Fruit fly (Drosophila melanogaster) whole organism, embryonic: ENCODE results near the gene CG5225.

ENCODE experiments used
- CG12299 ChIP-seq: fragments of 200-800 bp; sonication (Bioruptor generic); optimal IDR thresholded peaks from 2 replicates; lab custom pipeline; 2018; ENCODE audit warnings: missing biosample characterization, mild to moderate bottlenecking, missing genetic modification characterization
- CG17361 ChIP-seq: fragments of 200-800 bp; sonication (Bioruptor generic); IDR thresholded peaks from 3 replicates; pipeline ENCODE4 v1.3.6; 2022; ENCODE audit warnings: missing biosample characterization, missing genetic modification characterization
- CG17912 ChIP-seq: fragments of 200-800 bp; sonication (Bioruptor generic); optimal IDR thresholded peaks from 2 replicates; lab custom pipeline; 2018; ENCODE audit warnings: missing biosample characterization, mild to moderate bottlenecking, missing genetic modification characterization
- CG2202 ChIP-seq: fragments of 200-800 bp; sonication (Bioruptor generic); optimal IDR thresholded peaks from 2 replicates; lab custom pipeline; 2018; ENCODE audit warnings: missing biosample characterization, mild to moderate bottlenecking, missing genetic modification characterization
- CG31365 ChIP-seq: fragments of 200-800 bp; sonication (Bioruptor generic); optimal IDR thresholded peaks from 2 replicates; lab custom pipeline; 2018; ENCODE audit warnings: missing biosample characterization, mild to moderate bottlenecking, missing genetic modification characterization
- CG31388 ChIP-seq: fragments of 200-800 bp; sonication (Bioruptor generic); optimal IDR thresholded peaks from 2 replicates; lab custom pipeline; 2016; ENCODE audit warnings: missing biosample characterization, missing genetic modification characterization
- CG32532 ChIP-seq: fragments of 200-800 bp; sonication (Bioruptor generic); IDR thresholded peaks from 2 replicates; pipeline ENCODE4 v1.3.6; 2022; ENCODE audit warnings: missing biosample characterization, missing genetic modification characterization
- CG33213 ChIP-seq: fragments of 200-800 bp; sonication (Bioruptor generic); optimal IDR thresholded peaks from 3 replicates; lab custom pipeline; 2016; ENCODE audit warnings: missing biosample characterization, missing genetic modification characterization
- CG3847 ChIP-seq: fragments of 200-800 bp; sonication (Bioruptor generic); IDR thresholded peaks from 2 replicates; pipeline ENCODE4 v1.3.6; 2022; ENCODE audit warnings: missing biosample characterization, missing genetic modification characterization
- CG3995 ChIP-seq: fragments of 200-800 bp; sonication (Bioruptor generic); optimal IDR thresholded peaks from 3 replicates; lab custom pipeline; 2016; ENCODE audit warnings: missing biosample characterization, missing genetic modification characterization
- CG5180 ChIP-seq: fragments of 200-800 bp; sonication (Bioruptor generic); optimal IDR thresholded peaks from 3 replicates; lab custom pipeline; 2017; ENCODE audit warnings: missing biosample characterization, missing genetic modification characterization, mild to moderate bottlenecking, moderate library complexity, missing genetic modification reagents
- CG7357 ChIP-seq: fragments of 200-800 bp; sonication (Bioruptor generic); IDR thresholded peaks from 3 replicates; pipeline ENCODE4 v1.3.6; 2022; ENCODE audit warnings: missing biosample characterization, missing genetic modification characterization
- CG9437 ChIP-seq: fragments of 200-800 bp; sonication (Bioruptor generic); optimal IDR thresholded peaks from 2 replicates; lab custom pipeline; 2018; ENCODE audit warnings: missing biosample characterization, mild to moderate bottlenecking, missing genetic modification characterization
- CrebB ChIP-seq: fragments of 200-800 bp; sonication (Bioruptor generic); optimal IDR thresholded peaks from 3 replicates; lab custom pipeline; 2018; ENCODE audit warnings: missing biosample characterization, mild to moderate bottlenecking, missing genetic modification characterization
- D ChIP-seq, 2 experiments: fragments of 200-800 bp in 1 of 2; fragments of >200 bp in 1 of 2; sonication (Bioruptor generic) in 1 of 2; optimal IDR thresholded peaks; 2 replicates in 1 of 2; 3 replicates in 1 of 2; lab custom pipeline; 2017; ENCODE audit warnings: mild to moderate bottlenecking in 1 of 2, missing biosample characterization in 1 of 2, missing genetic modification characterization in 1 of 2, missing genetic modification reagents in 1 of 2
- Fer3 ChIP-seq: fragments of 200-800 bp; sonication (Bioruptor generic); optimal IDR thresholded peaks from 2 replicates; lab custom pipeline; 2018; ENCODE audit warnings: missing biosample characterization, mild to moderate bottlenecking, missing genetic modification characterization, moderate library complexity
- HLH3B ChIP-seq: fragments of 200-800 bp; sonication (Bioruptor generic); IDR thresholded peaks from 2 replicates; pipeline ENCODE4 v1.3.6; 2022; ENCODE audit warnings: missing biosample characterization, missing genetic modification characterization
- HLH4C ChIP-seq: fragments of 200-800 bp; sonication (Bioruptor generic); IDR thresholded peaks from 3 replicates; pipeline ENCODE4 v1.3.6; 2022; ENCODE audit warnings: missing biosample characterization, missing genetic modification characterization; ENCODE audit not compliant: partially characterized antibody
- Hr39 ChIP-seq: fragments of >200 bp; optimal IDR thresholded peaks from 2 replicates; lab custom pipeline; 2017
- MESR4 ChIP-seq: fragments of 200-800 bp; sonication (Bioruptor generic); optimal IDR thresholded peaks from 2 replicates; lab custom pipeline; 2018; ENCODE audit warnings: missing biosample characterization, mild to moderate bottlenecking, missing genetic modification characterization, moderate library complexity
- Max ChIP-seq: fragments of 200-800 bp; sonication (Bioruptor generic); optimal IDR thresholded peaks from 2 replicates; lab custom pipeline; 2016; ENCODE audit warnings: missing biosample characterization, mild to moderate bottlenecking, missing genetic modification characterization
- NC2β ChIP-seq: fragments of 200-800 bp; sonication (Bioruptor generic); optimal IDR thresholded peaks from 2 replicates; lab custom pipeline; 2016; ENCODE audit warnings: missing biosample characterization, missing genetic modification characterization
- NFAT ChIP-seq: fragments of 200-800 bp; sonication (Bioruptor generic); IDR thresholded peaks from 2 replicates; pipeline ENCODE4 v1.3.6; 2022; ENCODE audit warnings: missing biosample characterization, missing genetic modification characterization
- NK7.1 ChIP-seq: fragments of 200-800 bp; sonication (Bioruptor generic); optimal IDR thresholded peaks from 3 replicates; lab custom pipeline; 2016; ENCODE audit warnings: missing biosample characterization, missing genetic modification characterization
- Scr ChIP-seq: fragments of 200-800 bp; sonication (Bioruptor generic); IDR thresholded peaks from 2 replicates; pipeline ENCODE4 v1.3.6; 2022; ENCODE audit warnings: missing biosample characterization, missing genetic modification characterization; ENCODE audit not compliant: partially characterized antibody
- Sox100B ChIP-seq: fragments of 200-800 bp; sonication (Bioruptor generic); optimal IDR thresholded peaks from 3 replicates; lab custom pipeline; 2018; ENCODE audit warnings: missing biosample characterization, mild to moderate bottlenecking, missing genetic modification characterization
- Stat92E ChIP-seq, 3 experiments: fragments of >200 bp in 2 of 3; fragments of 200-800 bp in 1 of 3; sonication (Bioruptor generic) in 1 of 3; optimal IDR thresholded peaks; 2 replicates each; lab custom pipeline; 2017 to 2019; ENCODE audit warnings: missing biosample characterization in 3 of 3, missing genetic modification characterization in 3 of 3, mild to moderate bottlenecking in 1 of 3, moderate library complexity in 1 of 3
- TFAM ChIP-seq: fragments of 200-800 bp; sonication (Bioruptor generic); optimal IDR thresholded peaks from 2 replicates; lab custom pipeline; 2017; ENCODE audit warnings: missing biosample characterization, missing genetic modification characterization, inconsistent platforms
- ash1 ChIP-seq: fragments of 200-800 bp; sonication (Bioruptor generic); optimal IDR thresholded peaks from 2 replicates; lab custom pipeline; 2018; ENCODE audit warnings: missing biosample characterization, mild to moderate bottlenecking, missing genetic modification characterization
- crp ChIP-seq, 2 experiments: fragments of 200-800 bp; sonication (Bioruptor generic); optimal IDR thresholded peaks; 2 replicates in 1 of 2; 3 replicates in 1 of 2; lab custom pipeline; 2017; ENCODE audit warnings: missing biosample characterization in 2 of 2, missing genetic modification characterization in 2 of 2, mild to moderate bottlenecking in 1 of 2, moderate library complexity in 1 of 2
- dm ChIP-seq: fragments of 200-800 bp; sonication (Bioruptor generic); optimal IDR thresholded peaks from 3 replicates; lab custom pipeline; 2016; ENCODE audit warnings: missing biosample characterization, missing genetic modification characterization
- dmrt99B ChIP-seq: fragments of 200-800 bp; sonication (Bioruptor generic); optimal IDR thresholded peaks from 2 replicates; lab custom pipeline; 2018; ENCODE audit warnings: missing biosample characterization, mild to moderate bottlenecking, missing genetic modification characterization, moderate library complexity
- fd102C ChIP-seq: fragments of 200-800 bp; sonication (Bioruptor generic); optimal IDR thresholded peaks from 2 replicates; lab custom pipeline; 2018; ENCODE audit warnings: missing biosample characterization, mild to moderate bottlenecking, missing genetic modification characterization, moderate library complexity
- fu2 ChIP-seq: fragments of 200-800 bp; sonication (Bioruptor generic); optimal IDR thresholded peaks from 2 replicates; lab custom pipeline; 2016; ENCODE audit warnings: missing biosample characterization, missing genetic modification characterization
- gcm ChIP-seq: fragments of 200-800 bp; sonication (Bioruptor generic); optimal IDR thresholded peaks from 2 replicates; lab custom pipeline; 2019; ENCODE audit warnings: missing biosample characterization, mild to moderate bottlenecking, missing genetic modification characterization, moderate library complexity
- lab ChIP-seq: fragments of 200-800 bp; sonication (Bioruptor generic); optimal IDR thresholded peaks from 3 replicates; lab custom pipeline; 2017; ENCODE audit warnings: missing biosample characterization, missing genetic modification characterization, mild to moderate bottlenecking, moderate library complexity, missing genetic modification reagents
- pb ChIP-seq: fragments of 200-800 bp; sonication (Bioruptor generic); optimal IDR thresholded peaks from 3 replicates; lab custom pipeline; 2016; ENCODE audit warnings: missing biosample characterization, missing genetic modification characterization
- pzg ChIP-seq: fragments of 200-800 bp; sonication (Bioruptor generic); optimal IDR thresholded peaks from 3 replicates; lab custom pipeline; 2018; ENCODE audit warnings: missing biosample characterization, mild to moderate bottlenecking, missing genetic modification characterization, moderate library complexity
- ro ChIP-seq: fragments of 200-800 bp; sonication (Bioruptor generic); IDR thresholded peaks from 2 replicates; pipeline ENCODE4 v1.3.6; 2022; ENCODE audit warnings: missing biosample characterization, missing genetic modification characterization
- sens ChIP-seq: fragments of 200-800 bp; sonication (Bioruptor generic); peaks from one replicate; lab custom pipeline; 2016; ENCODE audit warnings: missing biosample characterization, missing genetic modification characterization
- sens-2 ChIP-seq: fragments of 200-800 bp; sonication (Bioruptor generic); IDR thresholded peaks from 2 replicates; pipeline ENCODE4 v1.3.6; 2022; ENCODE audit warnings: missing biosample characterization, missing genetic modification characterization
- slou ChIP-seq: fragments of 200-800 bp; sonication (Bioruptor generic); optimal IDR thresholded peaks from 3 replicates; lab custom pipeline; 2016; ENCODE audit warnings: missing biosample characterization, missing genetic modification characterization
- so ChIP-seq: fragments of 200-800 bp; sonication (Bioruptor generic); IDR thresholded peaks from 3 replicates; pipeline ENCODE4 v1.3.6; 2022; ENCODE audit warnings: missing biosample characterization, missing genetic modification characterization
- sr ChIP-seq: fragments of 200-800 bp; sonication (Bioruptor generic); IDR thresholded peaks from 3 replicates; pipeline ENCODE4 v1.3.6; 2022; ENCODE audit warnings: missing biosample characterization, missing genetic modification characterization
- tgo ChIP-seq: fragments of 200-800 bp; sonication (Bioruptor generic); IDR thresholded peaks from 3 replicates; pipeline ENCODE4 v1.3.6; 2022; ENCODE audit warnings: missing biosample characterization, missing genetic modification characterization
- tio ChIP-seq: fragments of 200-800 bp; sonication (Bioruptor generic); optimal IDR thresholded peaks from 2 replicates; lab custom pipeline; 2017; ENCODE audit warnings: missing biosample characterization, missing genetic modification characterization, inconsistent platforms
- tup ChIP-seq: fragments of 200-800 bp; sonication (Bioruptor generic); optimal IDR thresholded peaks from 2 replicates; lab custom pipeline; 2016; ENCODE audit warnings: missing biosample characterization, mild to moderate bottlenecking, missing genetic modification characterization, moderate library complexity
- unc-4 ChIP-seq: fragments of 200-800 bp; sonication (Bioruptor generic); IDR thresholded peaks from 2 replicates; pipeline ENCODE4 v1.3.6; 2022; ENCODE audit warnings: missing biosample characterization, missing genetic modification characterization; ENCODE audit not compliant: partially characterized antibody
- z ChIP-seq: fragments of 200-800 bp; sonication (Bioruptor generic); IDR thresholded peaks from 3 replicates; pipeline ENCODE4 v1.3.6; 2022; ENCODE audit warnings: missing biosample characterization, missing genetic modification characterization
- zen2 ChIP-seq: fragments of 200-800 bp; sonication (Bioruptor generic); IDR thresholded peaks from 3 replicates; pipeline ENCODE4 v1.3.6; 2022; ENCODE audit warnings: missing biosample characterization, missing genetic modification characterization; ENCODE audit not compliant: partially characterized antibody

CG5225 gene

DNA sequence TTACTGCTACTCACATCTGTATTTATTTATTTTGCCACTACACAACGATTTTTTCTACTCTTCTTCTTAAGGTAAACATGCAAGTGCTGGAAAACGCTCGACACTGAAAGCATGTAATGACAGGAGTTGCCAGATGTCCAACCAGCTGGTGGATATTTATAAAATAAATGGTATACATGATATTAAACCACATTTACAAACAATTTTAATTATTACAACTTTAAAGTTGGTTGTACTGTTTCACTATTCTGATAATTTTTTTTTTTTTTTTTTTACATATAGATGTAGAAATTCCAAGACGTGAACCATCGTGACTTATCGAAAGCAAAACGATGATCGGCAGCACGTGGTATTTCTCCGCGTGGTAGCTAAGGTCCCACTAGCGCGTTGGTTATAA is 51.4 kb downstream of the CG5225 start, which contains the start of the genes Keap1 and kuk (continued):
- TF ChIP-seq CG5180 = no peak
- peak; percentile 67 for TF ChIP-seq NC2β (GFP tag; lab: Kevin White, UChicago)
- TF ChIP-seq pb = peak; percentile 17
- peak; percentile 35; the same call in 1 of the 2 replicates for TF ChIP-seq CG32532 (GFP tag; lab: Robert Waterston, UW)
- no peak for TF ChIP-seq CG12299 (tag; lab: Kevin White, UChicago)
- TF ChIP-seq TFAM (GFP tag; lab: Kevin White, UChicago) = no peak
- no peak for TF ChIP-seq dmrt99B (tag; lab: Kevin White, UChicago)
- TF ChIP-seq CG3995 (GFP tag; lab: Kevin White, UChicago) = peak; percentile 44
- TF ChIP-seq Fer3 = peak; percentile 34
- no peak for TF ChIP-seq ash1 (GFP tag; lab: Kevin White, UChicago)
- TF ChIP-seq tgo (GFP tag; lab: Robert Waterston, UW) = no peak
- TF ChIP-seq crp (GFP tag; optimal IDR thresholded peaks at IDR 0.05; lab: Kevin White, UChicago) = peak; percentile 5 to 81
- TF ChIP-seq ro (GFP tag; lab: Robert Waterston, UW) = no peak
- TF ChIP-seq CrebB (tag; lab: Kevin White, UChicago) = no peak
- no peak for TF ChIP-seq CG7357 (GFP tag; lab: Robert Waterston, UW)
- TF ChIP-seq lab (GFP tag; lab: Kevin White, UChicago) = peak; percentile 67
- peak; percentile 86 for TF ChIP-seq dm (GFP tag; lab: Kevin White, UChicago)
- no peak for TF ChIP-seq sr (GFP tag; lab: Robert Waterston, UW)
- peak; percentile 44; the same call in 1 of the 3 replicates for TF ChIP-seq so (GFP tag; lab: Robert Waterston, UW)
- peak; percentile 74 for TF ChIP-seq slou (GFP tag; lab: Kevin White, UChicago)
- TF ChIP-seq NFAT (GFP tag; lab: Robert Waterston, UW) = peak; percentile 50; the same call in 1 of the 2 replicates
- no peak for TF ChIP-seq MESR4
- no peak for TF ChIP-seq CG2202 (tag; lab: Kevin White, UChicago)
- no peak for TF ChIP-seq Stat92E (GFP tag; optimal IDR thresholded peaks at IDR 0.05; lab: Kevin White, UChicago)
- peak; percentile 23 for TF ChIP-seq tup
- peak; percentile 64 for TF ChIP-seq HLH4C (GFP tag; lab: Robert Waterston, UW)
- no peak for TF ChIP-seq fd102C (GFP tag; lab: Kevin White, UChicago)
- TF ChIP-seq CG9437 (GFP tag; lab: Kevin White, UChicago) = no peak
- TF ChIP-seq CG33213 (GFP tag; lab: Kevin White, UChicago) = peak; percentile 77
- TF ChIP-seq Scr (GFP tag; lab: Robert Waterston, UW) = peak; percentile 88
- no peak; the same call in 2 of the 3 replicates for TF ChIP-seq zen2 (GFP tag; lab: Robert Waterston, UW)
- TF ChIP-seq HLH3B = no peak
- peak; percentile 64 for TF ChIP-seq tio (GFP tag; lab: Kevin White, UChicago)
- TF ChIP-seq NK7.1 (GFP tag; lab: Kevin White, UChicago) = no peak
- TF ChIP-seq Sox100B = no peak
- TF ChIP-seq unc-4 (GFP tag; lab: Robert Waterston, UW) = peak; percentile 86
- peak; percentile 89 for TF ChIP-seq Max (GFP tag; lab: Kevin White, UChicago)
- no peak for TF ChIP-seq sens-2 (GFP tag; lab: Robert Waterston, UW)
- TF ChIP-seq Hr39 (lab: Kevin White, UChicago) = no peak
- TF ChIP-seq CG17361 (GFP tag; lab: Robert Waterston, UW) = no peak; the same call in 2 of the 3 replicates
- TF ChIP-seq CG31365 (tag; lab: Kevin White, UChicago) = no peak
- TF ChIP-seq CG3847 (GFP tag; lab: Robert Waterston, UW) = peak; percentile 87
- no peak for TF ChIP-seq CG31388 (GFP tag; lab: Kevin White, UChicago)
- TF ChIP-seq sens (GFP tag; lab: Kevin White, UChicago) = peak; percentile 89
- TF ChIP-seq pzg = peak; percentile 82
- peak; percentile 63 for TF ChIP-seq fu2 (GFP tag; lab: Kevin White, UChicago)
- TF ChIP-seq gcm (GFP tag; lab: Kevin White, UChicago) = no peak
- peak; percentile 6 for TF ChIP-seq CG17912 (GFP tag; lab: Kevin White, UChicago)
- TF ChIP-seq D (optimal IDR thresholded peaks at IDR 0.05; lab: Kevin White, UChicago) = no peak
- TF ChIP-seq D (GFP tag; optimal IDR thresholded peaks at IDR 0.05; lab: Kevin White, UChicago) = no peak
- TF ChIP-seq z (GFP tag; lab: Robert Waterston, UW) = no peak
